Worm (Caenorhabditis elegans): Measurements from ENCODE around the gene Y51H7BR.8.

Y51H7BR.8 gene

ce11 chrII:1518914-1519313, at the start of gene Y51H7BR.8:
Gene Y51H7BR.8 (plus strand): TSS chrII:1519214.
- TF ChIP-seq hnd-1 (tag; optimal IDR thresholded peaks at IDR 0.05) (no peak), ets-7 (tag; optimal IDR thresholded peaks at IDR 0.05) (no peak), scrt-1 (GFP tag; IDR thresholded peaks at IDR 0.05) (no peak), aly-1 (tag; optimal IDR thresholded peaks at IDR 0.05) (no peak), tbx-11 (GFP tag; IDR thresholded peaks at IDR 0.05) (no peak), F13C5.2 (tag; optimal IDR thresholded peaks at IDR 0.05) (no peak), flt-1 (GFP tag; IDR thresholded peaks at IDR 0.05) (no peak)

- TF ChIP-seq tra-4 (tag; optimal IDR thresholded peaks at IDR 0.05) (no peak), flt-1 (GFP tag; IDR thresholded peaks at IDR 0.05) (no peak), pes-1 (GFP tag; IDR thresholded peaks at IDR 0.05) (no peak), sea-1 (GFP tag; conservative IDR thresholded peaks at IDR 0.05) (no peak), ceh-36 (tag; optimal IDR thresholded peaks at IDR 0.05) (no peak)
Measured at ce11 chrII:1470515-1470966, 48.5 kb upstream of the Y51H7BR.8 start, which contains the start of gene H17B01.2. Gene H17B01.2 (plus strand): TSS chrII:1470565.

ce11 chrII:1473481-1473880, 45.5 kb upstream of the Y51H7BR.8 start, which contains the start of gene H17B01.5:
Gene H17B01.5 (minus strand): TSS chrII:1473581.
- TF ChIP-seq ceh-13 (GFP tag; optimal IDR thresholded peaks at IDR 0.05), result no peak
- no peak for TF ChIP-seq B0310.2 (tag; optimal IDR thresholded peaks at IDR 0.05)
- TF ChIP-seq tra-4 (tag; optimal IDR thresholded peaks at IDR 0.05), result no peak
- TF ChIP-seq hnd-1 (tag; optimal IDR thresholded peaks at IDR 0.05), result no peak
- TF ChIP-seq ets-7 (tag; optimal IDR thresholded peaks at IDR 0.05), result no peak
- no peak for TF ChIP-seq scrt-1 (GFP tag; IDR thresholded peaks at IDR 0.05)
- TF ChIP-seq ceh-36 (tag; optimal IDR thresholded peaks at IDR 0.05), result no peak
- TF ChIP-seq F13C5.2 (tag; optimal IDR thresholded peaks at IDR 0.05), result no peak
- no peak for TF ChIP-seq hmbx-1 (tag; optimal IDR thresholded peaks at IDR 0.05)
- TF ChIP-seq ama-1 (optimal IDR thresholded peaks at IDR 0.05), result no peak
- TF ChIP-seq hmg-4 (GFP tag; optimal IDR thresholded peaks at IDR 0.05), result no peak
- TF ChIP-seq tbx-11 (GFP tag; IDR thresholded peaks at IDR 0.05), result no peak
- TF ChIP-seq sea-1 (GFP tag; conservative IDR thresholded peaks at IDR 0.05), result no peak

- TF ChIP-seq hmbx-1 (tag; optimal IDR thresholded peaks at IDR 0.05) (no peak), F13C5.2 (tag; optimal IDR thresholded peaks at IDR 0.05) (no peak)
Measured at ce11 chrII:1474807-1475206, 44.2 kb upstream of the Y51H7BR.8 start.

DNA sequence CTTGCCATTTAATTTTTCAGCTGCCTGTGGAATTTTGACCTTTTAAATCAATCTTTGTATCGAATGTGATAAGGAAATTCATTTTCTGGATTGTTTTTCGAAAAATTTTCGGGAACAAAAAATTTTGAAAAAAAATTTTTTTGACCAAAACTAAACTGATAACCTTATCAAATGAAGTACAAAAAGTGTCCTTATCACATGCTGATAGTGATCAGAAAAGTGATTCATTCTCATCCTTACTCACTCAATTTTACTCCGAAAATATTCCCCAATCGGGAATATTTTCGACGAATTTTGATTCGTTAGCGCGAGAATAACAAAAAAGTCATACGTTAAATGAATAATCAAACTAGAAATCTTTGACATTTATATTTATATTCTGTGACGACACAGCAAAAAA, 43.7 kb upstream of the Y51H7BR.8 start:
- TF ChIP-seq hmg-4 (GFP tag; optimal IDR thresholded peaks at IDR 0.05), result no peak
- TF ChIP-seq aly-1 (tag; optimal IDR thresholded peaks at IDR 0.05), result no peak
- TF ChIP-seq B0310.2 (tag; optimal IDR thresholded peaks at IDR 0.05), result no peak
- TF ChIP-seq ama-1 (optimal IDR thresholded peaks at IDR 0.05), result no peak
- TF ChIP-seq ceh-13 (GFP tag; optimal IDR thresholded peaks at IDR 0.05), result no peak
- no peak for TF ChIP-seq tbx-11 (GFP tag; IDR thresholded peaks at IDR 0.05)
- TF ChIP-seq scrt-1 (GFP tag; IDR thresholded peaks at IDR 0.05), result no peak
- no peak for TF ChIP-seq flt-1 (GFP tag; IDR thresholded peaks at IDR 0.05)
- TF ChIP-seq tbx-37 (GFP tag; conservative IDR thresholded peaks at IDR 0.05), result no peak
- no peak for TF ChIP-seq sea-1 (GFP tag; conservative IDR thresholded peaks at IDR 0.05)
- TF ChIP-seq pes-1 (GFP tag; IDR thresholded peaks at IDR 0.05), result no peak

ce11 chrII:1476016-1476415, 43.0 kb upstream of the Y51H7BR.8 start:
- TF ChIP-seq tbx-11 (GFP tag; IDR thresholded peaks at IDR 0.05) (no peak), hmbx-1 (tag; optimal IDR thresholded peaks at IDR 0.05) (no peak), ets-7 (tag; optimal IDR thresholded peaks at IDR 0.05) (no peak), B0310.2 (tag; optimal IDR thresholded peaks at IDR 0.05) (no peak), ceh-13 (GFP tag; optimal IDR thresholded peaks at IDR 0.05) (no peak), tbx-37 (GFP tag; conservative IDR thresholded peaks at IDR 0.05) (no peak), flt-1 (GFP tag; IDR thresholded peaks at IDR 0.05) (no peak), scrt-1 (GFP tag; IDR thresholded peaks at IDR 0.05) (no peak), sea-1 (GFP tag; conservative IDR thresholded peaks at IDR 0.05) (no peak), ama-1 (optimal IDR thresholded peaks at IDR 0.05) (no peak), pes-1 (GFP tag; IDR thresholded peaks at IDR 0.05) (no peak)

DNA sequence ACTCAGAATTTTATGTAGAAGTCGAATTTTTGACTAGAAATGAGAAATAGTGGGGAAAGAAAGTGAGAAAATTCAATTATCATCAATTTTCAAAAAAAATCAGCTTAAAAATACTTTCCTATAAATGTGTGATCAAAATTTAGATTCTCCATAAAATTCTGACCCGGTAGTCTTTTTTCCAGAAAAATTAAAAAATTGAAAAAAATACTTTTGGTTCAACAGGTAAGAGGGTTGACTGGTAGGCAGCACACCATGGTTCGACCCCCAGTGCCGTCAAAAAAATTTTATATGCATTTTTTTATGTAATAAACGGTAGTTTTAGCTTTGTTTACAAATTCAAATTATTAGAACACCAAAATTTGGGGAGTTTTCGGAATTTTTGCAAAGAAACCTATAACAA, 41.7 kb upstream of the Y51H7BR.8 start:
- TF ChIP-seq aly-1 (tag; optimal IDR thresholded peaks at IDR 0.05) (no peak), F13C5.2 (tag; optimal IDR thresholded peaks at IDR 0.05) (no peak), ets-7 (tag; optimal IDR thresholded peaks at IDR 0.05) (no peak), pes-1 (GFP tag; IDR thresholded peaks at IDR 0.05) (no peak), B0310.2 (tag; optimal IDR thresholded peaks at IDR 0.05) (no peak), ceh-13 (GFP tag; optimal IDR thresholded peaks at IDR 0.05) (no peak)

DNA sequence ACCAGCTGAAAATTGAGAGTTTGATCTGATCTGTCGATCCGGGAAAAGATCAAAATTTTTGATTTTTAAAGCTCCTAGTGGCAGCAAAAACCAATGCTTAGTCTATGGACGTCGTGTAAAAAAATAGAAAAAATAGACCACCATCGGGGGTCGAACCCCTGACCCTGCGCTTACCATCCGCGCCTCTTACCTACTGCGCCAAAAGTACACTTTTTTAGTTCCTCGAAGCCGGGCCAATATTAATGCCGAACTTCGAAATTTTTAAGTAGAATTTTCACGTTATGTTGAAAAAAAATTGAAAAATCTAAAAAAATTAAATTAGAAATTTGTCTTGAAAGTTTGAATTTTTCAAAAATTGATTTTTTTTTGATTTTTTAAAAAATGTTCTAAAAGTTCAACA, 41.0 kb upstream of the Y51H7BR.8 start:
- no peak for TF ChIP-seq aly-1 (tag; optimal IDR thresholded peaks at IDR 0.05)
- no peak for TF ChIP-seq scrt-1 (GFP tag; IDR thresholded peaks at IDR 0.05)
- no peak for TF ChIP-seq ceh-13 (GFP tag; optimal IDR thresholded peaks at IDR 0.05)
- no peak for TF ChIP-seq hmbx-1 (tag; optimal IDR thresholded peaks at IDR 0.05)
- TF ChIP-seq pes-1 (GFP tag; IDR thresholded peaks at IDR 0.05), result no peak
- no peak for TF ChIP-seq tbx-11 (GFP tag; IDR thresholded peaks at IDR 0.05)
- TF ChIP-seq tra-4 (tag; optimal IDR thresholded peaks at IDR 0.05), result no peak
- no peak for TF ChIP-seq F13C5.2 (tag; optimal IDR thresholded peaks at IDR 0.05)
- no peak for TF ChIP-seq hnd-1 (tag; optimal IDR thresholded peaks at IDR 0.05)
- no peak for TF ChIP-seq ets-7 (tag; optimal IDR thresholded peaks at IDR 0.05)
- TF ChIP-seq hmg-4 (GFP tag; optimal IDR thresholded peaks at IDR 0.05), result no peak

DNA sequence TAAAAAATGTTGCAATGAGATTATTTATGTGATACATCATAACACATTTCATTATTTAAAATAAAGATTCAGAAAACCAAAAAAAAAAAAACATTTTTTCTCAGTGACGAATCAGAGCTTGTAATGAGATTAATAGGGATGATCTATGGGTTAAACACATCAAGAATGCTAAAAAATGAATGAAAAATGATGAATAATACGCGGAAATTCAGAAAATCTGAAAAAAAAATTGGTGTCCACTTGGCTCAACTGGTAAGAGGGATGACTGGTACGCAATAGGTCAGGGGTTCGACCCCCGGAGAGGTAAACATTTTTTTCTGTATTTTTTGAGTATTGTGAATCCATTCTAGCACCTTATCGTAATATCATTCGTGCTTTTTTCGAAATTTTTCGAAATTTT, 40.5 kb upstream of the Y51H7BR.8 start:
- TF ChIP-seq aly-1 (tag; optimal IDR thresholded peaks at IDR 0.05), result no peak

All from whole organism, early embryonic.